Worm (Caenorhabditis elegans) whole organism, L4/young adult: ENCODE measurements around the gene srh-78.

Experiments used
- W03F9.2 ChIP-seq: fragments of 150-350 bp; optimal IDR thresholded peaks from 2 replicates; lab custom pipeline; 2014; ENCODE audit warnings: missing biosample characterization, missing genetic modification characterization
- him-1 ChIP-seq: sonication (generic microtip); optimal IDR thresholded peaks from 2 replicates; lab custom pipeline; 2016; ENCODE audit warnings: missing genotype, missing genetic modification reagents, missing genetic modification characterization, missing compliant biosample characterization

ce11 chrV:173437-173836 is 43.5 kb upstream of the srh-78 start:
- TF ChIP-seq him-1 (tag; lab: Kevin White, UChicago) (no peak), W03F9.2 (tag; lab: Kevin White, UChicago) (no peak)
